Worm (Caenorhabditis elegans) whole organism, L4 larva: ENCODE data around the gene cwp-5.

Source experiments
- F10B5.3 ChIP-seq: sonication (generic microtip); optimal IDR thresholded peaks from 2 replicates; lab custom pipeline; 2016; ENCODE audit warnings: mild to moderate bottlenecking, missing genetic modification characterization, missing compliant biosample characterization
- F26F4.8 ChIP-seq: fragments of 200-800 bp; sonication (Bioruptor generic); conservative IDR thresholded peaks from 2 replicates; pipeline ENCODE4 v1.3.6; 2022; ENCODE audit warnings: missing genetic modification characterization, missing compliant biosample characterization
- T20F7.1 ChIP-seq: fragments of 200-800 bp; sonication (Bioruptor generic); optimal IDR thresholded peaks from 2 replicates; lab custom pipeline; 2018; ENCODE audit warnings: mild to moderate bottlenecking, missing genetic modification characterization, missing compliant biosample characterization
- Y75B8A.6 ChIP-seq: fragments of 200-800 bp; sonication (Bioruptor generic); IDR thresholded peaks from 2 replicates; pipeline ENCODE4 v1.3.6; 2022; ENCODE audit warnings: missing genetic modification reagents, missing genetic modification characterization, missing compliant biosample characterization
- ZK337.2 ChIP-seq: fragments of 200-800 bp; sonication (Bioruptor generic); IDR thresholded peaks from 2 replicates; pipeline ENCODE4 v1.3.6; 2022; ENCODE audit warnings: missing genetic modification reagents, missing genetic modification characterization, missing compliant biosample characterization
- ZK546.5 ChIP-seq, 2 experiments: sonication (generic microtip); optimal IDR thresholded peaks; 2 replicates each; lab custom pipeline; 2017; ENCODE audit warnings: missing biosample characterization in 2 of 2, missing genetic modification characterization in 2 of 2
- aly-2 ChIP-seq: sonication (generic microtip); optimal IDR thresholded peaks from 2 replicates; lab custom pipeline; 2018; ENCODE audit warnings: missing biosample characterization, missing genetic modification characterization
- ama-1 ChIP-seq: fragments of 150-350 bp; optimal IDR thresholded peaks from 2 replicates; lab custom pipeline; 2014; ENCODE audit warnings: inconsistent platforms, mixed read lengths
- arid-1 ChIP-seq: fragments of 200-800 bp; sonication (Bioruptor generic); conservative IDR thresholded peaks from 2 replicates; pipeline ENCODE4 v1.3.6; 2022; ENCODE audit warnings: missing genetic modification reagents, missing genetic modification characterization, missing compliant biosample characterization
- attf-4 ChIP-seq: sonication (generic microtip); optimal IDR thresholded peaks from 3 replicates; lab custom pipeline; 2017; ENCODE audit warnings: missing biosample characterization, missing genetic modification characterization
- ceh-44 ChIP-seq: fragments of 200-800 bp; sonication (Bioruptor generic); IDR thresholded peaks from 2 replicates; pipeline ENCODE4 v1.3.6; 2022; ENCODE audit warnings: missing genetic modification reagents, missing genetic modification characterization, missing compliant biosample characterization
- ceh-62 ChIP-seq: sonication (generic microtip); optimal IDR thresholded peaks from 2 replicates; lab custom pipeline; 2017; ENCODE audit warnings: missing biosample characterization, missing genetic modification characterization
- ces-1 ChIP-seq: fragments of 150-350 bp; sonication (generic microtip); optimal IDR thresholded peaks from 4 replicates; lab custom pipeline; 2014; ENCODE audit warnings: missing biosample characterization, missing genetic modification reagents, missing genetic modification characterization
- ctbp-1 ChIP-seq: fragments of 200-800 bp; sonication (Bioruptor generic); IDR thresholded peaks from 2 replicates; pipeline ENCODE4 v1.3.6; 2022; ENCODE audit warnings: missing genetic modification reagents, missing genetic modification characterization, missing compliant biosample characterization
- daf-16 ChIP-seq, 3 experiments: sonication (generic microtip); optimal IDR thresholded peaks; 2 replicates each; lab custom pipeline; 2016 to 2017; ENCODE audit warnings: missing genetic modification characterization in 3 of 3, missing genetic modification reagents in 3 of 3, mild to moderate bottlenecking in 2 of 3, missing compliant biosample characterization in 2 of 3, missing biosample characterization in 1 of 3, moderate library complexity in 1 of 3
- daf-19 ChIP-seq: fragments of 200-800 bp; sonication (Bioruptor generic); conservative IDR thresholded peaks from 2 replicates; pipeline ENCODE4 v1.3.6; 2022; ENCODE audit warnings: missing genetic modification characterization, missing compliant biosample characterization
- dmd-8 ChIP-seq: fragments of 200-800 bp; sonication (Bioruptor generic); IDR thresholded peaks from 2 replicates; pipeline ENCODE4 v1.3.6; 2022; ENCODE audit warnings: missing genetic modification characterization, missing compliant biosample characterization
- dmd-9 ChIP-seq: fragments of 200-800 bp; sonication (Bioruptor generic); IDR thresholded peaks from 2 replicates; pipeline ENCODE4 v1.3.6; 2022; ENCODE audit warnings: missing genetic modification reagents, missing genetic modification characterization, missing compliant biosample characterization
- dpl-1 ChIP-seq: fragments of 150-350 bp; optimal IDR thresholded peaks from 2 replicates; lab custom pipeline; 2014; ENCODE audit warnings: missing biosample characterization, missing genetic modification reagents, missing genetic modification characterization
- dve-1 ChIP-seq: sonication (generic microtip); optimal IDR thresholded peaks from 2 replicates; lab custom pipeline; 2017; ENCODE audit warnings: antibody characterized with exemption, mild to moderate bottlenecking, missing genetic modification characterization, missing compliant biosample characterization; ENCODE audit not compliant: insufficient read depth
- hif-1 ChIP-seq, 2 experiments: sonication (generic microtip); optimal IDR thresholded peaks; 2 replicates each; lab custom pipeline; 2016 to 2017; ENCODE audit warnings: missing compliant biosample characterization in 2 of 2, missing genetic modification characterization in 2 of 2, missing genetic modification reagents in 2 of 2, missing genotype in 2 of 2, mild to moderate bottlenecking in 1 of 2
- hlh-11 ChIP-seq: fragments of 200-800 bp; sonication (Bioruptor generic); optimal IDR thresholded peaks from 2 replicates; lab custom pipeline; 2018; ENCODE audit warnings: mild to moderate bottlenecking, missing genetic modification characterization, missing compliant biosample characterization
- hmg-1.1 ChIP-seq: fragments of 200-800 bp; sonication (Bioruptor generic); IDR thresholded peaks from 2 replicates; pipeline ENCODE4 v1.3.6; 2022; ENCODE audit warnings: missing genetic modification reagents, missing genetic modification characterization, missing compliant biosample characterization
- lin-1 ChIP-seq: fragments of 200-800 bp; sonication (Bioruptor generic); IDR thresholded peaks from 2 replicates; pipeline ENCODE4 v1.3.6; 2022; ENCODE audit warnings: missing genetic modification reagents, missing genetic modification characterization, missing compliant biosample characterization
- lin-29 ChIP-seq: fragments of 200-800 bp; sonication (Bioruptor generic); IDR thresholded peaks from 2 replicates; pipeline ENCODE4 v1.3.6; 2022; ENCODE audit warnings: missing genetic modification reagents, missing genetic modification characterization, missing compliant biosample characterization
- lin-38 ChIP-seq: fragments of 200-800 bp; sonication (Bioruptor generic); IDR thresholded peaks from 2 replicates; pipeline ENCODE4 v1.3.6; 2022; ENCODE audit warnings: missing genetic modification reagents, missing genetic modification characterization, missing compliant biosample characterization
- lir-3 ChIP-seq: sonication (generic microtip); optimal IDR thresholded peaks from 2 replicates; lab custom pipeline; 2016; ENCODE audit warnings: mild to moderate bottlenecking, missing genetic modification characterization, missing compliant biosample characterization
- lsy-2 ChIP-seq, 2 experiments: fragments of 150-350 bp in 1 of 2; sonication (generic microtip) in 1 of 2; optimal IDR thresholded peaks; 2 replicates each; lab custom pipeline; 2014 to 2017; ENCODE audit warnings: missing biosample characterization in 2 of 2, missing genetic modification characterization in 2 of 2
- mdl-1 ChIP-seq, 2 experiments: fragments of 150-350 bp in 1 of 2; sonication (generic microtip) in 1 of 2; optimal IDR thresholded peaks; 2 replicates each; lab custom pipeline; 2014 to 2017; ENCODE audit warnings: missing biosample characterization in 2 of 2, missing genetic modification characterization in 2 of 2
- mxl-3 ChIP-seq: fragments of 200-800 bp; sonication (Bioruptor generic); optimal IDR thresholded peaks from 2 replicates; lab custom pipeline; 2018; ENCODE audit warnings: mild to moderate bottlenecking, missing genetic modification characterization, missing compliant biosample characterization
- nhr-10 ChIP-seq: fragments of 150-350 bp; optimal IDR thresholded peaks from 2 replicates; lab custom pipeline; 2014; ENCODE audit warnings: missing biosample characterization, missing genetic modification characterization
- nhr-102 ChIP-seq: sonication (generic microtip); optimal IDR thresholded peaks from 2 replicates; lab custom pipeline; 2016; ENCODE audit warnings: mild to moderate bottlenecking, missing genetic modification characterization, moderate library complexity, missing compliant biosample characterization
- nhr-11 ChIP-seq: fragments of 150-350 bp; optimal IDR thresholded peaks from 2 replicates; lab custom pipeline; 2014; ENCODE audit warnings: missing biosample characterization, missing genetic modification characterization
- nhr-237 ChIP-seq: sonication (generic microtip); optimal IDR thresholded peaks from 2 replicates; lab custom pipeline; 2017; ENCODE audit warnings: missing biosample characterization, missing genetic modification characterization
- nhr-25 ChIP-seq: sonication (generic microtip); optimal IDR thresholded peaks from 2 replicates; lab custom pipeline; 2017; ENCODE audit warnings: missing genetic modification characterization, mild to moderate bottlenecking, missing compliant biosample characterization, antibody characterized with exemption, moderate library complexity, borderline replicate concordance; ENCODE audit not compliant: insufficient read depth
- nhr-6 ChIP-seq: fragments of 150-350 bp; optimal IDR thresholded peaks from 2 replicates; lab custom pipeline; 2014; ENCODE audit warnings: missing biosample characterization, missing genetic modification characterization
- nhr-76 ChIP-seq: fragments of 150-350 bp; optimal IDR thresholded peaks from 2 replicates; lab custom pipeline; 2014; ENCODE audit warnings: missing biosample characterization, missing genetic modification characterization
- pha-4 ChIP-seq, 2 experiments: fragments of 150-350 bp in 1 of 2; fragments of 200-800 bp in 1 of 2; sonication (Bioruptor generic) in 1 of 2; IDR thresholded peaks in 1 of 2; optimal IDR thresholded peaks in 1 of 2; 2 replicates each; pipeline versions ENCODE4 v1.3.6 to Lab custom; 2014 to 2022; ENCODE audit warnings: missing genetic modification characterization in 2 of 2, missing genetic modification reagents in 2 of 2, missing biosample characterization in 1 of 2, missing compliant biosample characterization in 1 of 2
- php-3 ChIP-seq: fragments of 200-800 bp; sonication (Bioruptor generic); IDR thresholded peaks from 2 replicates; pipeline ENCODE4 v1.3.6; 2022; ENCODE audit warnings: missing genetic modification reagents, missing genetic modification characterization, missing compliant biosample characterization
- pqm-1 ChIP-seq: sonication (generic microtip); optimal IDR thresholded peaks from 2 replicates; lab custom pipeline; 2017; ENCODE audit warnings: missing biosample characterization, missing genetic modification characterization
- rbr-2 ChIP-seq: sonication (generic microtip); optimal IDR thresholded peaks from 2 replicates; lab custom pipeline; 2016; ENCODE audit warnings: missing genotype, missing genetic modification characterization, missing compliant biosample characterization
- saeg-2 ChIP-seq: fragments of 200-800 bp; sonication (Bioruptor generic); IDR thresholded peaks from 2 replicates; pipeline ENCODE4 v1.3.6; 2022; ENCODE audit warnings: missing genetic modification reagents, missing genetic modification characterization, missing compliant biosample characterization
- sdz-12 ChIP-seq: fragments of 200-800 bp; sonication (Bioruptor generic); optimal IDR thresholded peaks from 2 replicates; lab custom pipeline; 2018; ENCODE audit warnings: mild to moderate bottlenecking, missing genetic modification characterization, missing compliant biosample characterization
- set-16 ChIP-seq: fragments of 200-800 bp; sonication (Bioruptor generic); IDR thresholded peaks from 2 replicates; pipeline ENCODE4 v1.3.6; 2022; ENCODE audit warnings: missing genetic modification reagents, missing genetic modification characterization, missing compliant biosample characterization
- skn-1 ChIP-seq: fragments of 150-350 bp; optimal IDR thresholded peaks from 2 replicates; lab custom pipeline; 2014; ENCODE audit warnings: missing biosample characterization, missing genetic modification characterization
- snpc-1.2 ChIP-seq: fragments of 200-800 bp; sonication (Bioruptor generic); IDR thresholded peaks from 2 replicates; pipeline ENCODE4 v1.3.6; 2022; ENCODE audit warnings: missing genetic modification reagents, missing genetic modification characterization, missing compliant biosample characterization
- snpc-4 ChIP-seq: fragments of 150-350 bp; optimal IDR thresholded peaks from 2 replicates; lab custom pipeline; 2014; ENCODE audit warnings: missing biosample characterization, missing genetic modification characterization
- unc-39 ChIP-seq: sonication (generic microtip); optimal IDR thresholded peaks from 2 replicates; lab custom pipeline; 2017; ENCODE audit warnings: missing biosample characterization, missing genetic modification characterization
- vab-7 ChIP-seq: fragments of 200-800 bp; sonication (Bioruptor generic); IDR thresholded peaks from 2 replicates; pipeline ENCODE4 v1.3.6; 2022; ENCODE audit warnings: missing genetic modification reagents, missing genetic modification characterization, missing compliant biosample characterization
- zag-1 ChIP-seq: fragments of 150-350 bp; optimal IDR thresholded peaks from 2 replicates; lab custom pipeline; 2014; ENCODE audit warnings: missing biosample characterization, missing genetic modification characterization
- ztf-7 ChIP-seq: fragments of 150-350 bp; optimal IDR thresholded peaks from 2 replicates; lab custom pipeline; 2014; ENCODE audit warnings: missing biosample characterization, missing genetic modification characterization

cwp-5 gene

DNA sequence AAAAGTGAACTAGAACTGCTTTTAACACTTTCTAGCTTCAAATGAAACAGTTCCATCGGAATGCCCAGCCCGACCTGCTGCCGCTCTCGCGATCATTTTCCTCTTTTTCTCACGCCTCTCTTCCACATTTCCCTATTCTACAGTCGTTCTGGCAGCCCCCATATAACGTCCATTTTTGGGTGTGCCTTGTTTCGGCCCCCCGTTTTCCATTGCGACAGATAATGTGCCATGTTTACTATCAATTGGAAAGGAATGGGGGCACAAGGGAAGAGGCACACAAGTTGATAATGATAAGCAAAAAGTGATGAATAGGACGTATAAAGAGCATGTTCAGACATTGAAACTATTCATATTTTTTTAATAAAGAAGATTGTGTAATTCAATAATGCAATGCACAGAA is 30.8 kb downstream of the cwp-5 start (continued):
- TF ChIP-seq hif-1 (tag; optimal IDR thresholded peaks at IDR 0.05; lab: Kevin White, UChicago) (no peak), nhr-102 (peak; percentile 31), unc-39 (tag; lab: Kevin White, UChicago) (no peak), T20F7.1 (GFP tag; lab: Kevin White, UChicago) (no peak), nhr-6 (tag; lab: Kevin White, UChicago) (no peak), daf-16 (GFP tag; optimal IDR thresholded peaks at IDR 0.05; lab: Kevin White, UChicago) (peak in 1 of 2 experiments; percentile 71), daf-16 (tag; optimal IDR thresholded peaks at IDR 0.05; lab: Kevin White, UChicago) (peak; percentile 97), F26F4.8 (GFP tag; lab: Robert Waterston, UW) (no peak), snpc-4 (no peak), nhr-11 (tag; lab: Kevin White, UChicago) (no peak), lin-38 (GFP tag; lab: Robert Waterston, UW) (no peak), arid-1 (GFP tag; lab: Robert Waterston, UW) (no peak), pqm-1 (tag; lab: Kevin White, UChicago) (peak; percentile 95), hlh-11 (tag; lab: Kevin White, UChicago) (peak; percentile 90), nhr-237 (tag; lab: Kevin White, UChicago) (no peak), nhr-76 (tag; lab: Kevin White, UChicago) (no peak), attf-4 (tag; lab: Kevin White, UChicago) (no peak), mxl-3 (GFP tag; lab: Kevin White, UChicago) (peak; percentile 52), ztf-7 (no peak), F10B5.3 (tag; lab: Kevin White, UChicago) (no peak), ceh-62 (no peak), mdl-1 (tag; optimal IDR thresholded peaks at IDR 0.05; lab: Kevin White, UChicago) (peak in 1 of 2 experiments; percentile 32), Y75B8A.6 (GFP tag; lab: Robert Waterston, UW) (no peak), lir-3 (tag; lab: Kevin White, UChicago) (no peak), zag-1 (no peak), ctbp-1 (GFP tag; lab: Robert Waterston, UW) (no peak), lin-29 (no peak), ZK546.5 (tag; optimal IDR thresholded peaks at IDR 0.05; lab: Kevin White, UChicago) (no peak), rbr-2 (tag; lab: Kevin White, UChicago) (no peak), set-16 (GFP tag; lab: Robert Waterston, UW) (no peak), daf-19 (no peak), dpl-1 (GFP tag; lab: Kevin White, UChicago) (no peak), dmd-8 (GFP tag; lab: Robert Waterston, UW) (no peak), lin-1 (GFP tag; lab: Robert Waterston, UW) (peak; percentile 78; the same call in 1 of the 2 replicates), ces-1 (GFP tag; lab: Kevin White, UChicago) (no peak), php-3 (GFP tag; lab: Robert Waterston, UW) (peak; percentile 45; the same call in 1 of the 2 replicates), hmg-1.1 (no peak), skn-1 (tag; lab: Kevin White, UChicago) (no peak), ama-1 (lab: Kevin White, UChicago) (no peak), aly-2 (no peak), snpc-1.2 (GFP tag; lab: Robert Waterston, UW) (no peak), nhr-25 (no peak), ceh-44 (GFP tag; lab: Robert Waterston, UW) (no peak), lsy-2 (tag; optimal IDR thresholded peaks at IDR 0.05; lab: Kevin White, UChicago) (peak in 1 of 2 experiments; percentile 48), dve-1 (tag; lab: Kevin White, UChicago) (peak; percentile 85), ZK337.2 (GFP tag; lab: Robert Waterston, UW) (no peak), nhr-10 (tag; lab: Kevin White, UChicago) (no peak), vab-7 (GFP tag; lab: Robert Waterston, UW) (no peak), saeg-2 (GFP tag; lab: Robert Waterston, UW) (no peak), sdz-12 (GFP tag; lab: Kevin White, UChicago) (no peak), pha-4 (GFP tag; IDR thresholded peaks at IDR 0.05; lab: Robert Waterston, UW) (no peak), pha-4 (tag; optimal IDR thresholded peaks at IDR 0.05; lab: Kevin White, UChicago) (peak; percentile 23), dmd-9 (GFP tag; lab: Robert Waterston, UW) (no peak)
